Fruit fly (Drosophila melanogaster): ENCODE results near the gene eIF3a.
A peak's percentile ranks its signal among the peaks of the same experiment; 100 is the strongest.

Gene eIF3a

dm6 chr3R:4402884-4403705, 30.6 kb downstream of the eIF3a start, which contains the start of gene lost (continued):
- TF ChIP-seq HLHmδ (GFP tag; optimal IDR thresholded peaks at IDR 0.05) (peak; percentile 3), Ets97D (GFP tag; optimal IDR thresholded peaks at IDR 0.05) (peak; percentile 94), CG10366 (GFP tag; IDR thresholded peaks at IDR 0.05) (0 out of 2 replicates have a peak, but pooled peaks have one; percentile 20), CG12659 (GFP tag; optimal IDR thresholded peaks at IDR 0.05) (peak; percentile 80), pan (optimal IDR thresholded peaks at IDR 0.05) (no peak), pan (GFP tag; optimal IDR thresholded peaks at IDR 0.05 in 1 of 2, IDR thresholded peaks at IDR 0.05 in 1 of 2) (peak in 1 of 2 experiments; percentile 29), CG1024 (GFP tag; IDR thresholded peaks at IDR 0.05) (peak; percentile 59), HmgZ (tag; optimal IDR thresholded peaks at IDR 0.05) (peak; percentile 70), CG4360 (GFP tag; IDR thresholded peaks at IDR 0.05) (no peak), chinmo (GFP tag; IDR thresholded peaks at IDR 0.05; ENCODE audit: partially characterized antibody) (peak; percentile 99), row (GFP tag; IDR thresholded peaks at IDR 0.05) (peak; percentile 80), CG6272 (GFP tag; IDR thresholded peaks at IDR 0.05) (peak; percentile 41; the same call in 1 of the 2 replicates), CG2678 (tag; optimal IDR thresholded peaks at IDR 0.05) (no peak), CG30020 (tag; optimal IDR thresholded peaks at IDR 0.05) (peak; percentile 93), sens (GFP tag) (peak; percentile 84), Ets65A (GFP tag) (peak; percentile 71), pzg (GFP tag; optimal IDR thresholded peaks at IDR 0.05) (peak; percentile 90), CG3065 (GFP tag; optimal IDR thresholded peaks at IDR 0.05) (no peak), gfzf (GFP tag; optimal IDR thresholded peaks at IDR 0.05) (peak; percentile 25), CG13894 (tag; optimal IDR thresholded peaks at IDR 0.05) (peak; percentile 61), yki (optimal IDR thresholded peaks at IDR 0.05) (no peak), CG34376 (GFP tag; optimal IDR thresholded peaks at IDR 0.05) (peak; percentile 34), Doc3 (GFP tag; IDR thresholded peaks at IDR 0.05; ENCODE audit: partially characterized antibody) (peak; percentile 95), stwl (tag; optimal IDR thresholded peaks at IDR 0.05) (peak; percentile 44), Opbp (GFP tag; IDR thresholded peaks at IDR 0.05; ENCODE audit: partially characterized antibody) (peak; percentile 99), mam (GFP tag; optimal IDR thresholded peaks at IDR 0.05) (peak; percentile 29), CG2120 (GFP tag; optimal IDR thresholded peaks at IDR 0.05) (peak; percentile 48), Dbx (GFP tag; IDR thresholded peaks at IDR 0.05) (peak; percentile 49; the same call in 2 of the 3 replicates), CG15269 (tag; optimal IDR thresholded peaks at IDR 0.05) (peak; percentile 14), lmd (GFP tag; IDR thresholded peaks at IDR 0.05) (peak; percentile 27; the same call in 1 of the 2 replicates), CG12104 (GFP tag; optimal IDR thresholded peaks at IDR 0.05) (no peak), Ptx1 (GFP tag; IDR thresholded peaks at IDR 0.05) (peak; percentile 25; the same call in 1 of the 2 replicates), gt (GFP tag; IDR thresholded peaks at IDR 0.05) (no peak), Dp (GFP tag; optimal IDR thresholded peaks at IDR 0.05) (peak; percentile 62), mirr (GFP tag; optimal IDR thresholded peaks at IDR 0.05) (peak; percentile 19), Oli (tag; optimal IDR thresholded peaks at IDR 0.05) (no peak), Dll (GFP tag; IDR thresholded peaks at IDR 0.05; ENCODE audit: partially characterized antibody) (peak; percentile 97), D19B (GFP tag; optimal IDR thresholded peaks at IDR 0.05) (peak; percentile 16), CG34422 (GFP tag; IDR thresholded peaks at IDR 0.05) (peak; percentile 52; the same call in 2 of the 3 replicates), CG7963 (GFP tag; IDR thresholded peaks at IDR 0.05; ENCODE audit: partially characterized antibody) (peak; percentile 97), CG7357 (GFP tag; IDR thresholded peaks at IDR 0.05) (peak; percentile 66), crol (GFP tag; IDR thresholded peaks at IDR 0.05) (peak; percentile 71), grau (tag; optimal IDR thresholded peaks at IDR 0.05) (peak; percentile 44), CG9932 (GFP tag; IDR thresholded peaks at IDR 0.05) (peak; percentile 81), CG3281 (GFP tag; optimal IDR thresholded peaks at IDR 0.05) (peak; percentile 33), nerfin-1 (tag; optimal IDR thresholded peaks at IDR 0.05) (no peak), Adf1 (GFP tag; IDR thresholded peaks at IDR 0.05) (peak; percentile 43), sqz (GFP tag; optimal IDR thresholded peaks at IDR 0.05) (peak; percentile 29), CG17186 (GFP tag; optimal IDR thresholded peaks at IDR 0.05) (peak; percentile 55)

All from whole organism, embryonic.